Worm (Caenorhabditis elegans): ENCODE measurements around the gene T07D4.5.

- TF ChIP-seq ztf-4 (tag; optimal IDR thresholded peaks at IDR 0.05) = no peak
- no peak for TF ChIP-seq ZK546.5 (tag; optimal IDR thresholded peaks at IDR 0.05)
- no peak for TF ChIP-seq unc-62 (GFP tag; optimal IDR thresholded peaks at IDR 0.05)
- no peak for TF ChIP-seq unc-39 (tag; optimal IDR thresholded peaks at IDR 0.05)
- no peak for TF ChIP-seq ztf-11 (tag; optimal IDR thresholded peaks at IDR 0.05)
- TF ChIP-seq aly-2 (tag; optimal IDR thresholded peaks at IDR 0.05) = no peak
- no peak for TF ChIP-seq snpc-4 (tag; optimal IDR thresholded peaks at IDR 0.05)
- TF ChIP-seq nhr-12 (tag; optimal IDR thresholded peaks at IDR 0.05) = no peak
- no peak for TF ChIP-seq ama-1 (optimal IDR thresholded peaks at IDR 0.05)
Observed at ce11 chrII:8848984-8849383, 35.1 kb downstream of the T07D4.5 start.

All from whole organism, L2 larva.